Worm (Caenorhabditis elegans) whole organism, young adult: Measurements from ENCODE around the gene hsp-90.
A peak's percentile ranks its signal among the peaks of the same experiment; 100 is the strongest.

Source experiments
- B0336.3 ChIP-seq: fragments of 200-800 bp; sonication (Bioruptor generic); IDR thresholded peaks from 2 replicates; pipeline ENCODE4 v1.3.6; 2022; ENCODE audit warnings: missing genetic modification characterization, missing compliant biosample characterization
- F23B12.7 ChIP-seq: sonication (generic microtip); optimal IDR thresholded peaks from 2 replicates; lab custom pipeline; 2017; ENCODE audit warnings: missing genetic modification characterization, mild to moderate bottlenecking, missing compliant biosample characterization, antibody characterized with exemption, moderate library complexity; ENCODE audit not compliant: insufficient read depth
- F37B4.10 ChIP-seq: fragments of 200-800 bp; sonication (Bioruptor generic); IDR thresholded peaks from 2 replicates; pipeline ENCODE4 v1.3.6; 2022; ENCODE audit warnings: missing genetic modification characterization, missing compliant biosample characterization
- F39B2.1 ChIP-seq: fragments of 200-800 bp; sonication (Bioruptor generic); IDR thresholded peaks from 2 replicates; pipeline ENCODE4 v1.3.6; 2022; ENCODE audit warnings: missing genetic modification reagents, missing genetic modification characterization, missing compliant biosample characterization
- K11D2.4 ChIP-seq: fragments of 200-800 bp; sonication (Bioruptor generic); IDR thresholded peaks from 2 replicates; pipeline ENCODE4 v1.3.6; 2022; ENCODE audit warnings: missing genetic modification reagents, missing genetic modification characterization, missing compliant biosample characterization
- K12H6.12 ChIP-seq: fragments of 200-800 bp; sonication (Bioruptor generic); optimal IDR thresholded peaks from 2 replicates; lab custom pipeline; 2018; ENCODE audit warnings: mild to moderate bottlenecking, missing genetic modification characterization, missing compliant biosample characterization
- Y53G8AR.9 ChIP-seq: fragments of 200-800 bp; sonication (Bioruptor generic); conservative IDR thresholded peaks from 2 replicates; pipeline ENCODE4 v1.3.6; 2022; ENCODE audit warnings: missing genetic modification reagents, missing genetic modification characterization, missing compliant biosample characterization
- Y56A3A.18 ChIP-seq: fragments of 200-800 bp; sonication (Bioruptor generic); IDR thresholded peaks from 2 replicates; pipeline ENCODE4 v1.3.6; 2022; ENCODE audit warnings: missing genetic modification reagents, missing genetic modification characterization, missing compliant biosample characterization
- Y95B8A.8 ChIP-seq: fragments of 200-800 bp; sonication (Bioruptor generic); IDR thresholded peaks from 2 replicates; pipeline ENCODE4 v1.3.6; 2022; ENCODE audit warnings: missing genetic modification reagents, missing genetic modification characterization, missing compliant biosample characterization
- ama-1 ChIP-seq, 3 experiments: fragments of 150-350 bp in 1 of 3; sonication (generic microtip) in 2 of 3; optimal IDR thresholded peaks; 2 replicates each; lab custom pipeline; 2014 to 2018; ENCODE audit warnings: missing biosample characterization in 2 of 3, missing genetic modification characterization in 2 of 3, missing genetic modification reagents in 2 of 3
- athp-1 ChIP-seq: sonication (generic microtip); optimal IDR thresholded peaks from 2 replicates; lab custom pipeline; 2017; ENCODE audit warnings: mild to moderate bottlenecking, missing genetic modification characterization, missing compliant biosample characterization
- attf-3 ChIP-seq: fragments of 200-800 bp; sonication (Bioruptor generic); conservative IDR thresholded peaks from 2 replicates; pipeline ENCODE4 v1.3.6; 2022; ENCODE audit warnings: missing genetic modification reagents, missing genetic modification characterization, missing compliant biosample characterization
- bed-1 ChIP-seq: fragments of 200-800 bp; sonication (Bioruptor generic); IDR thresholded peaks from 2 replicates; pipeline ENCODE4 v1.3.6; 2022; ENCODE audit warnings: missing genetic modification reagents, missing genetic modification characterization, missing compliant biosample characterization
- cebp-2 ChIP-seq: fragments of 200-800 bp; sonication (Bioruptor generic); IDR thresholded peaks from 2 replicates; pipeline ENCODE4 v1.3.6; 2022; ENCODE audit warnings: missing genetic modification characterization, missing compliant biosample characterization
- ceh-91 ChIP-seq: fragments of 200-800 bp; sonication (Bioruptor generic); IDR thresholded peaks from 2 replicates; pipeline ENCODE4 v1.3.6; 2022; ENCODE audit warnings: missing genetic modification reagents, missing genetic modification characterization, missing compliant biosample characterization
- dox-1 ChIP-seq: fragments of 200-800 bp; sonication (Bioruptor generic); IDR thresholded peaks from 2 replicates; pipeline ENCODE4 v1.3.6; 2022; ENCODE audit warnings: missing genetic modification reagents, missing genetic modification characterization, missing compliant biosample characterization
- egl-18 ChIP-seq: fragments of 200-800 bp; sonication (Bioruptor generic); IDR thresholded peaks from 2 replicates; pipeline ENCODE4 v1.3.6; 2022; ENCODE audit warnings: missing genetic modification reagents, missing genetic modification characterization, missing compliant biosample characterization
- egl-44 ChIP-seq: fragments of 200-800 bp; sonication (Bioruptor generic); IDR thresholded peaks from 2 replicates; pipeline ENCODE4 v1.3.6; 2022; ENCODE audit warnings: missing genetic modification reagents, missing genetic modification characterization, missing compliant biosample characterization
- hlh-26 ChIP-seq: fragments of 200-800 bp; sonication (Bioruptor generic); conservative IDR thresholded peaks from 2 replicates; pipeline ENCODE4 v1.3.6; 2022; ENCODE audit warnings: missing genetic modification reagents, missing genetic modification characterization, missing compliant biosample characterization
- hsf-1 ChIP-seq: fragments of 200-800 bp; sonication (Bioruptor generic); IDR thresholded peaks from 2 replicates; pipeline ENCODE4 v1.3.6; 2022; ENCODE audit warnings: missing genetic modification reagents, missing genetic modification characterization, missing compliant biosample characterization
- let-607 ChIP-seq, 2 experiments: fragments of 200-800 bp in 1 of 2; sonication (Bioruptor generic) in 1 of 2; sonication (generic microtip) in 1 of 2; optimal IDR thresholded peaks; 2 replicates each; lab custom pipeline; 2016 to 2018; ENCODE audit warnings: mild to moderate bottlenecking in 2 of 2, missing compliant biosample characterization in 2 of 2, missing genetic modification characterization in 2 of 2, moderate library complexity in 2 of 2, missing genotype in 1 of 2
- lsl-1 ChIP-seq: fragments of 200-800 bp; sonication (Bioruptor generic); optimal IDR thresholded peaks from 2 replicates; lab custom pipeline; 2018; ENCODE audit warnings: mild to moderate bottlenecking, missing genetic modification characterization, moderate library complexity, missing compliant biosample characterization
- madf-10 ChIP-seq: sonication (generic microtip); optimal IDR thresholded peaks from 2 replicates; lab custom pipeline; 2016; ENCODE audit warnings: mild to moderate bottlenecking, missing genetic modification characterization, missing compliant biosample characterization
- madf-6 ChIP-seq: fragments of 200-800 bp; sonication (Bioruptor generic); IDR thresholded peaks from 2 replicates; pipeline ENCODE4 v1.3.6; 2022; ENCODE audit warnings: missing genetic modification reagents, missing genetic modification characterization, missing compliant biosample characterization
- madf-8 ChIP-seq: fragments of 200-800 bp; sonication (Bioruptor generic); conservative IDR thresholded peaks from 2 replicates; pipeline ENCODE4 v1.3.6; 2022; ENCODE audit warnings: missing genetic modification reagents, missing genetic modification characterization, missing compliant biosample characterization
- mcd-1 ChIP-seq: fragments of 200-800 bp; sonication (Bioruptor generic); IDR thresholded peaks from 2 replicates; pipeline ENCODE4 v1.3.6; 2022; ENCODE audit warnings: missing genetic modification reagents, missing genetic modification characterization, missing compliant biosample characterization
- nfya-2 ChIP-seq: fragments of 200-800 bp; sonication (Bioruptor generic); IDR thresholded peaks from 2 replicates; pipeline ENCODE4 v1.3.6; 2022; ENCODE audit warnings: missing genetic modification reagents, missing genetic modification characterization, missing compliant biosample characterization
- nfyb-1 ChIP-seq: fragments of 200-800 bp; sonication (Bioruptor generic); IDR thresholded peaks from 2 replicates; pipeline ENCODE4 v1.3.6; 2022; ENCODE audit warnings: missing genetic modification reagents, missing genetic modification characterization, missing compliant biosample characterization
- nhr-90 ChIP-seq: sonication (generic microtip); optimal IDR thresholded peaks from 2 replicates; lab custom pipeline; 2016; ENCODE audit warnings: missing genotype, mild to moderate bottlenecking, missing genetic modification characterization, missing compliant biosample characterization
- rcor-1 ChIP-seq: fragments of 200-800 bp; sonication (Bioruptor generic); IDR thresholded peaks from 2 replicates; pipeline ENCODE4 v1.3.6; 2022; ENCODE audit warnings: missing genetic modification reagents, missing genetic modification characterization, missing compliant biosample characterization
- snpc-3.4 ChIP-seq: sonication (generic microtip); optimal IDR thresholded peaks from 2 replicates; lab custom pipeline; 2017; ENCODE audit warnings: missing genetic modification characterization, mild to moderate bottlenecking, missing compliant biosample characterization, antibody characterized with exemption, moderate library complexity, missing genotype, missing genetic modification reagents
- snpc-4 ChIP-seq, 5 experiments: fragments of 150-350 bp in 1 of 5; sonication (generic microtip) in 4 of 5; optimal IDR thresholded peaks; 2 replicates each; lab custom pipeline; 2014 to 2018; ENCODE audit warnings: missing genetic modification characterization in 5 of 5, missing biosample characterization in 3 of 5, antibody characterized with exemption in 2 of 5, mild to moderate bottlenecking in 2 of 5, missing compliant biosample characterization in 2 of 5, missing genotype in 2 of 5, moderate library complexity in 2 of 5, missing genetic modification reagents in 1 of 5
- somi-1 ChIP-seq: fragments of 200-800 bp; sonication (Bioruptor generic); optimal IDR thresholded peaks from 2 replicates; lab custom pipeline; 2018; ENCODE audit warnings: mild to moderate bottlenecking, missing genetic modification characterization, missing compliant biosample characterization
- sptf-2 ChIP-seq: fragments of 200-800 bp; sonication (Bioruptor generic); optimal IDR thresholded peaks from 2 replicates; lab custom pipeline; 2018; ENCODE audit warnings: mild to moderate bottlenecking, missing genetic modification characterization, missing compliant biosample characterization
- unc-62 ChIP-seq: fragments of 150-350 bp; optimal IDR thresholded peaks from 2 replicates; lab custom pipeline; 2014; ENCODE audit warnings: missing biosample characterization, missing genetic modification reagents, missing genetic modification characterization
- xnd-1 ChIP-seq: sonication (generic microtip); optimal IDR thresholded peaks from 2 replicates; lab custom pipeline; 2016; ENCODE audit warnings: missing genotype, missing genetic modification reagents, missing genetic modification characterization, missing compliant biosample characterization
- zfh-2 ChIP-seq: fragments of 200-800 bp; sonication (Bioruptor generic); conservative IDR thresholded peaks from 2 replicates; pipeline ENCODE4 v1.3.6; 2022; ENCODE audit warnings: missing genetic modification reagents, missing genetic modification characterization, missing compliant biosample characterization
- ztf-18 ChIP-seq: sonication (generic microtip); optimal IDR thresholded peaks from 2 replicates; lab custom pipeline; 2016; ENCODE audit warnings: missing genotype, mild to moderate bottlenecking, missing genetic modification characterization, missing compliant biosample characterization
- ztf-22 ChIP-seq: fragments of 200-800 bp; sonication (Bioruptor generic); optimal IDR thresholded peaks from 2 replicates; lab custom pipeline; 2018; ENCODE audit warnings: mild to moderate bottlenecking, missing genetic modification characterization, moderate library complexity, missing compliant biosample characterization
- ztf-26 ChIP-seq: sonication (generic microtip); optimal IDR thresholded peaks from 2 replicates; lab custom pipeline; 2017; ENCODE audit warnings: missing genetic modification characterization, missing compliant biosample characterization
- ztf-6 ChIP-seq: fragments of 200-800 bp; sonication (Bioruptor generic); IDR thresholded peaks from 2 replicates; pipeline ENCODE4 v1.3.6; 2022; ENCODE audit warnings: missing genetic modification reagents, missing genetic modification characterization, missing compliant biosample characterization

Gene hsp-90

DNA sequence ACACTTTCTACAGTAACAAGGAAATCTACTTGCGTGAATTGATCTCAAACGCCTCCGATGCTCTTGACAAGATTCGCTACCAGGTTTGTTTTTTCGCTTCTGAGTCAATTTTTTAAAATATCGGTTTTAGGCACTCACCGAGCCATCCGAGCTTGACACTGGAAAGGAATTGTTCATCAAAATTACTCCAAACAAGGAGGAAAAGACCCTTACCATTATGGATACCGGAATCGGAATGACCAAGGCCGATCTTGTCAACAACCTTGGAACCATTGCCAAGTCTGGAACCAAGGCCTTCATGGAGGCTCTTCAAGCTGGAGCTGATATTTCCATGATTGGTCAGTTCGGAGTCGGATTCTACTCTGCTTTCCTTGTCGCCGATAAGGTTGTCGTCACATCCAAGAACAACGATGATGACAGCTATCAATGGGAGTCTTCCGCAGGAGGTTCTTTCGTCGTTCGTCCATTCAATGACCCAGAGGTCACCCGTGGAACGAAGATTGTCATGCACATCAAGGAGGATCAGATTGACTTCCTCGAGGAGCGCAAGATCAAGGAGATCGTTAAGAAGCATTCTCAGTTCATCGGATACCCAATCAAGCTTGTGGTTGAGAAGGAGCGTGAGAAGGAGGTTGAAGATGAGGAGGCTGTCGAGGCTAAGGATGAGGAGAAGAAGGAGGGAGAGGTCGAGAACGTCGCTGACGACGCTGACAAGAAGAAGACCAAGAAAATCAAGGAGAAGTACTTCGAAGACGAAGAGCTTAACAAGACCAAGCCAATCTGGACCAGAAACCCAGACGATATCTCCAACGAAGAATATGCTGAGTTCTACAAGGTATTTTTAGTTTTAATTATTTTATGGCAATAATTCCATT is 1.8 kb downstream of the hsp-90 start (continued):
- TF ChIP-seq rcor-1: peak; percentile 10; the same call in 1 of the 2 replicates
- TF ChIP-seq ztf-26: no peak
- TF ChIP-seq ztf-6: peak; percentile 44; the same call in 1 of the 2 replicates
- peak; percentile 13 for TF ChIP-seq B0336.3 (GFP tag; lab: Robert Waterston, UW)
- no peak for TF ChIP-seq egl-44 (GFP tag; lab: Robert Waterston, UW)
- TF ChIP-seq egl-18 (GFP tag; lab: Robert Waterston, UW): no peak
- no peak for TF ChIP-seq nhr-90 (tag; lab: Kevin White, UChicago)
- 0 out of 2 replicates have a peak, but pooled peaks have one; percentile 2 for TF ChIP-seq F39B2.1
- no peak for TF ChIP-seq nfya-2 (GFP tag; lab: Robert Waterston, UW)
- TF ChIP-seq ztf-22: no peak
- TF ChIP-seq ama-1 (optimal IDR thresholded peaks at IDR 0.05; lab: Kevin White, UChicago): peak; percentile 76
- TF ChIP-seq ama-1 (GFP tag; optimal IDR thresholded peaks at IDR 0.05; lab: Kevin White, UChicago): no peak
- no peak for TF ChIP-seq F23B12.7 (tag; lab: Kevin White, UChicago)
- TF ChIP-seq F37B4.10 (GFP tag; lab: Robert Waterston, UW): 0 out of 2 replicates have a peak, but pooled peaks have one; percentile 9
- TF ChIP-seq K12H6.12 (tag; lab: Kevin White, UChicago): no peak
- TF ChIP-seq xnd-1 (tag; lab: Kevin White, UChicago): no peak
- no peak for TF ChIP-seq let-607 (tag; optimal IDR thresholded peaks at IDR 0.05; lab: Kevin White, UChicago)
- TF ChIP-seq hlh-26 (GFP tag; lab: Robert Waterston, UW): no peak
- no peak for TF ChIP-seq ceh-91 (GFP tag; lab: Robert Waterston, UW)
- 0 out of 2 replicates have a peak, but pooled peaks have one; percentile 28 for TF ChIP-seq Y53G8AR.9 (GFP tag; lab: Robert Waterston, UW)
- TF ChIP-seq K11D2.4 (GFP tag; lab: Robert Waterston, UW): no peak
- no peak for TF ChIP-seq madf-8 (GFP tag; lab: Robert Waterston, UW)
- TF ChIP-seq sptf-2 (GFP tag; lab: Kevin White, UChicago): peak; percentile 21
- no peak for TF ChIP-seq bed-1 (GFP tag; lab: Robert Waterston, UW)
- TF ChIP-seq attf-3 (GFP tag; lab: Robert Waterston, UW): no peak

DNA sequence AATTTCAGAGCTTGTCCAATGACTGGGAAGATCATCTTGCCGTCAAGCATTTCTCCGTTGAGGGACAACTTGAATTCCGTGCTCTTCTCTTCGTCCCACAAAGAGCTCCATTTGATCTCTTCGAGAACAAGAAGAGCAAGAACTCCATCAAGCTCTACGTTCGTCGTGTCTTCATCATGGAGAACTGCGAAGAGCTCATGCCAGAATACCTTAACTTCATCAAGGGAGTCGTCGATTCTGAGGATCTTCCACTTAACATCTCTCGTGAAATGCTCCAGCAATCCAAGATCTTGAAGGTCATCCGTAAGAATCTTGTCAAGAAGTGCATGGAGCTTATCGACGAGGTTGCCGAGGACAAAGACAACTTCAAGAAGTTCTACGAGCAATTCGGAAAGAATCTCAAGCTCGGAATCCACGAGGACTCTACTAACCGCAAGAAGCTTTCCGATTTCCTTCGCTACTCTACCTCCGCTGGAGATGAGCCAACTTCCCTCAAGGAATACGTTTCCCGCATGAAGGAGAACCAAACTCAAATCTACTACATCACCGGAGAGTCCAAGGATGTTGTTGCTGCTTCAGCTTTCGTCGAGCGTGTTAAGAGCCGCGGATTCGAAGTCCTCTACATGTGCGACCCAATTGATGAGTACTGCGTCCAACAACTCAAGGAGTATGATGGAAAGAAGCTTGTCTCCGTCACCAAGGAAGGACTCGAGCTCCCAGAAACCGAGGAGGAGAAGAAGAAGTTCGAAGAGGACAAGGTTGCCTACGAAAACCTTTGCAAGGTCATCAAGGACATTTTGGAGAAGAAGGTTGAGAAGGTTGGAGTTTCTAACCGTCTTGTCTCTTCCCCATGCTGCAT is 2.6 kb downstream of the hsp-90 start:
- TF ChIP-seq ztf-6 (peak; percentile 17; the same call in 1 of the 2 replicates), madf-6 (peak; percentile 5; the same call in 1 of the 2 replicates), snpc-3.4 (tag; lab: Kevin White, UChicago) (peak; percentile 26), Y53G8AR.9 (GFP tag; lab: Robert Waterston, UW) (peak; percentile 28; the same call in 1 of the 2 replicates), madf-10 (tag; lab: Kevin White, UChicago) (no peak), snpc-4 (GFP tag; optimal IDR thresholded peaks at IDR 0.05; lab: Kevin White, UChicago) (no peak), snpc-4 (tag; optimal IDR thresholded peaks at IDR 0.05; lab: Kevin White, UChicago) (peak in 1 of 4 experiments; percentile 30), Y95B8A.8 (peak; percentile 7; the same call in 1 of the 2 replicates), ama-1 (optimal IDR thresholded peaks at IDR 0.05; lab: Kevin White, UChicago) (peak; percentile 65), ama-1 (GFP tag; optimal IDR thresholded peaks at IDR 0.05; lab: Kevin White, UChicago) (no peak), bed-1 (GFP tag; lab: Robert Waterston, UW) (0 out of 2 replicates have a peak, but pooled peaks have one; percentile 15), athp-1 (tag; lab: Kevin White, UChicago) (no peak), hsf-1 (GFP tag; lab: Robert Waterston, UW) (peak; percentile 66), Y56A3A.18 (GFP tag; lab: Robert Waterston, UW) (peak; percentile 23), dox-1 (GFP tag; lab: Robert Waterston, UW) (peak; percentile 9), unc-62 (GFP tag; lab: Kevin White, UChicago) (no peak), cebp-2 (GFP tag; lab: Robert Waterston, UW) (peak; percentile 33; the same call in 1 of the 2 replicates), somi-1 (GFP tag; lab: Kevin White, UChicago) (no peak), B0336.3 (GFP tag; lab: Robert Waterston, UW) (peak; percentile 5), lsl-1 (peak; percentile 29), ztf-26 (no peak), nfyb-1 (GFP tag; lab: Robert Waterston, UW) (peak; percentile 7; the same call in 1 of the 2 replicates), ztf-18 (tag; lab: Kevin White, UChicago) (no peak), zfh-2 (0 out of 2 replicates have a peak, but pooled peaks have one; percentile 54), mcd-1 (GFP tag; lab: Robert Waterston, UW) (peak; percentile 40; the same call in 1 of the 2 replicates)
